Worm (Caenorhabditis elegans) whole organism, early embryonic: Measurements from ENCODE around the gene srx-6.

Experiments
- B0310.2 ChIP-seq: sonication (generic microtip); optimal IDR thresholded peaks from 2 replicates; lab custom pipeline; 2016; ENCODE audit warnings: mild to moderate bottlenecking, missing genetic modification characterization, missing compliant biosample characterization
- F13C5.2 ChIP-seq: sonication (generic microtip); optimal IDR thresholded peaks from 2 replicates; lab custom pipeline; 2017; ENCODE audit warnings: mild to moderate bottlenecking, missing genetic modification characterization, inconsistent platforms, missing compliant biosample characterization
- aly-1 ChIP-seq: sonication (generic microtip); optimal IDR thresholded peaks from 2 replicates; lab custom pipeline; 2016; ENCODE audit warnings: missing genetic modification characterization, missing compliant biosample characterization
- ama-1 ChIP-seq: fragments of 150-350 bp; optimal IDR thresholded peaks from 2 replicates; lab custom pipeline; 2014
- ceh-13 ChIP-seq: fragments of 200-800 bp; sonication (Bioruptor generic); optimal IDR thresholded peaks from 2 replicates; lab custom pipeline; 2018; ENCODE audit warnings: mild to moderate bottlenecking, missing genetic modification characterization, missing compliant biosample characterization
- ceh-36 ChIP-seq: sonication (generic microtip); optimal IDR thresholded peaks from 2 replicates; lab custom pipeline; 2016; ENCODE audit warnings: missing genetic modification characterization, inconsistent platforms, missing compliant biosample characterization
- ets-7 ChIP-seq: sonication (generic microtip); optimal IDR thresholded peaks from 2 replicates; lab custom pipeline; 2016; ENCODE audit warnings: missing genotype, missing genetic modification characterization, missing compliant biosample characterization
- flt-1 ChIP-seq: fragments of 200-800 bp; sonication (Bioruptor generic); IDR thresholded peaks from 2 replicates; pipeline ENCODE4 v1.3.6; 2022; ENCODE audit warnings: missing genetic modification characterization, missing compliant biosample characterization
- hmbx-1 ChIP-seq: sonication (generic microtip); optimal IDR thresholded peaks from 2 replicates; lab custom pipeline; 2016; ENCODE audit warnings: mild to moderate bottlenecking, missing genetic modification characterization, missing compliant biosample characterization
- hmg-4 ChIP-seq: fragments of 200-800 bp; sonication (Bioruptor generic); optimal IDR thresholded peaks from 2 replicates; lab custom pipeline; 2018; ENCODE audit warnings: mild to moderate bottlenecking, missing genetic modification characterization, missing compliant biosample characterization
- hnd-1 ChIP-seq: sonication (generic microtip); optimal IDR thresholded peaks from 2 replicates; lab custom pipeline; 2016; ENCODE audit warnings: missing genetic modification characterization, missing compliant biosample characterization
- pes-1 ChIP-seq: fragments of 200-800 bp; sonication (Bioruptor generic); IDR thresholded peaks from 2 replicates; pipeline ENCODE4 v1.3.6; 2022; ENCODE audit warnings: missing genetic modification reagents, missing genetic modification characterization, missing compliant biosample characterization
- scrt-1 ChIP-seq: fragments of 200-800 bp; sonication (Bioruptor generic); IDR thresholded peaks from 2 replicates; pipeline ENCODE4 v1.3.6; 2022; ENCODE audit warnings: missing genetic modification characterization, missing compliant biosample characterization
- sea-1 ChIP-seq: fragments of 200-800 bp; sonication (Bioruptor generic); conservative IDR thresholded peaks from 2 replicates; pipeline ENCODE4 v1.3.6; 2022; ENCODE audit warnings: missing genetic modification characterization, missing compliant biosample characterization
- tbx-11 ChIP-seq: fragments of 200-800 bp; sonication (Bioruptor generic); IDR thresholded peaks from 2 replicates; pipeline ENCODE4 v1.3.6; 2022; ENCODE audit warnings: missing genetic modification characterization, missing compliant biosample characterization
- tbx-37 ChIP-seq: fragments of 200-800 bp; sonication (Bioruptor generic); conservative IDR thresholded peaks from 2 replicates; pipeline ENCODE4 v1.3.6; 2022; ENCODE audit warnings: missing genetic modification reagents, missing genetic modification characterization, missing compliant biosample characterization
- tra-4 ChIP-seq: sonication (generic microtip); optimal IDR thresholded peaks from 2 replicates; lab custom pipeline; 2017; ENCODE audit warnings: missing genetic modification characterization, missing compliant biosample characterization

The srx-6 gene

DNA sequence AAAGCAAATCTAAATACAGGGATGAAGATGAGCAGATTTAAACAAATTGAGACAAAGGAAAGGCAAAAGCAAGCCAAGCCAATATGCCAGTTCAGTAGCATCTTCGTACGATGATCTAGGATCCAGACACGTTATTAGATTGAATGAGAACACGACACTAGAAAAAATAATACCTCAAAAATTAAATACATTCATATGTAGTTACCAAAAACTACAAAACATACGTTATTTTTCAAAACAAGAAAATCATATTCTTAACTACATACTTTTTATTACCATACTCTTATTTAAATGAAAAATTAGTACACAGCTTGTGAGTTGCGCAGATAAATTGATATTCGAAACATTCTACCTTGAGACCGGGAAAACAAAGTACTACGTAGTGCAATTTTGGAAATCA, at the start of gene srx-6:
TSS of gene srx-6 (minus strand) at position 101 of the 400 bp plus-strand sequence.
- TF ChIP-seq F13C5.2 (tag; lab: Kevin White, UChicago) (no peak), hmg-4 (GFP tag; lab: Kevin White, UChicago) (no peak), flt-1 (GFP tag; lab: Robert Waterston, UW) (no peak), B0310.2 (tag; lab: Kevin White, UChicago) (no peak), ceh-13 (GFP tag; lab: Kevin White, UChicago) (no peak), scrt-1 (GFP tag; lab: Robert Waterston, UW) (no peak), tbx-11 (no peak), ceh-36 (no peak), ama-1 (lab: Kevin White, UChicago) (no peak), ets-7 (no peak), aly-1 (tag; lab: Kevin White, UChicago) (no peak), hnd-1 (tag; lab: Kevin White, UChicago) (no peak), pes-1 (GFP tag; lab: Robert Waterston, UW) (no peak), sea-1 (GFP tag; lab: Robert Waterston, UW) (no peak), hmbx-1 (no peak), tra-4 (tag; lab: Kevin White, UChicago) (no peak)

DNA sequence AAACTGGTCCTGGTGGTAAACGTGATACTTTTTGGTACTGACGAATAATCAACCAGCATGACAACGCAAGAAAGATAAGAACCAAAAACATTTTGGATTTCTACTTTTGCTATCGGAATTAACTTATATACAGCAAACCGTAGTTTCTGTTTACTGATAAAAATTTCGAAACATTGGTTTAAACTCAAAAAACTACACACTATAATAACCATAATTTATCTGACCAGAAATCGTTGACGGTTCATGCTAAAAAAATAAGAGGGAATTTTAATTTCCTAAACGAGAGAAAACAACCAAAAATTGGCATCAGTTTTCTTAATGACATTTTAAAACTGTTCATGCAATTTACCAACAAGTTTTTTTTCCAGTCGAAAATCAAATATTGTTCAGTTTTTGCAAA, 48.5 kb upstream of the srx-6 start, which contains the start of gene cyp-35A1:
TSS of gene cyp-35A1 (minus strand) at position 101 of the 400 bp plus-strand sequence.
- TF ChIP-seq flt-1 (GFP tag; lab: Robert Waterston, UW) (no peak), tra-4 (tag; lab: Kevin White, UChicago) (no peak)

DNA sequence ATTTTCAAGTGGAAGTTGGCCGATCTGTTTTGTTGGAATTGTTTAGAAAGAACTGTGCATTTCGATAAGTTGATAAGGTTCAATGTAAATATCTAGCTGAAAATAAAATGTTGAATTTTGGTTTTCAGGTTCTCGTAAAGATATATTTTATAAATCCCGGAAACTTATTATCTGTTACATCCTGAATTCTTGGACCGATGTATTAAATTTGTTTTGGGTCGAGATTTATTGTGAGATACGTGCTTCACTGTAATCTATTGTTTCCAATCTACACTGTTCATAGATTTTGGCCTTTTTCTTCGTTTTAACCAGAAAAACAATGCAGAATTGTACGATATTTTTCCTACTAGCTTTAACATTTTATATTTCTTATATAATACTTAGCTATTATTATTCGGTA, 44.0 kb upstream of the srx-6 start, which contains the start of gene C03G6.6:
TSS of gene C03G6.6 (plus strand) at position 301 of the 400 bp plus-strand sequence.
- TF ChIP-seq tra-4 (tag; lab: Kevin White, UChicago), result no peak
- TF ChIP-seq tbx-37 (GFP tag; lab: Robert Waterston, UW), result no peak
- TF ChIP-seq F13C5.2 (tag; lab: Kevin White, UChicago), result no peak
- TF ChIP-seq ets-7, result no peak
- no peak for TF ChIP-seq pes-1 (GFP tag; lab: Robert Waterston, UW)
- TF ChIP-seq hmbx-1, result no peak
- no peak for TF ChIP-seq ama-1 (lab: Kevin White, UChicago)
- no peak for TF ChIP-seq B0310.2 (tag; lab: Kevin White, UChicago)
- TF ChIP-seq sea-1 (GFP tag; lab: Robert Waterston, UW), result no peak
- no peak for TF ChIP-seq ceh-13 (GFP tag; lab: Kevin White, UChicago)
- TF ChIP-seq ceh-36, result no peak
- no peak for TF ChIP-seq flt-1 (GFP tag; lab: Robert Waterston, UW)

ce11 chrV:7356684-7357083, 43.6 kb upstream of the srx-6 start, which contains the start of gene C03G6.21:
Gene C03G6.21, minus strand, starts transcription at chrV:7356784.
- TF ChIP-seq ama-1 (lab: Kevin White, UChicago) (no peak), scrt-1 (GFP tag; lab: Robert Waterston, UW) (no peak), hmbx-1 (no peak), tbx-37 (GFP tag; lab: Robert Waterston, UW) (no peak), aly-1 (tag; lab: Kevin White, UChicago) (no peak), flt-1 (GFP tag; lab: Robert Waterston, UW) (no peak)

ce11 chrV:7355464-7355863, 42.3 kb upstream of the srx-6 start, which contains the start of gene tag-293:
Gene tag-293, minus strand, starts transcription at chrV:7355564.
- TF ChIP-seq hnd-1 (tag; lab: Kevin White, UChicago), result no peak

DNA sequence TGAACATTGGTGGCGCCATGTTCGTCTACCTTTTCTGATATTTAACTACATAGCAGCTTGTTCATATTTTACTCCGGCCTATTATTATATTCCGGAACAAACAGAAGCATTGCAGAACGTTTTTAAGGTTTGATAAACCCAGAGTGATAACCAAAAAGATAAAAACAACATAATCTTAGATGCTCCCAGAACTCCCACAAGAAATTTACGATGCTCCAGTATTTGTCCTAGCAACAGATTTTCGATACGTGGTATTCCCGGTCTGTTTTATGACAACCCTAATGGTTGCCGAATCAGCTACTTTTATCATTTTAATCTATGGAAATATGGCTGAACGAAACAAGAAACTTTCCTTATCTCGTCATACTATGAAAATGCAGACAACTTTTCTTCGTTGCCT, 40.5 kb upstream of the srx-6 start:
- no peak for TF ChIP-seq tra-4 (tag; lab: Kevin White, UChicago)
- TF ChIP-seq ets-7, result no peak
- TF ChIP-seq hmg-4 (GFP tag; lab: Kevin White, UChicago), result no peak
- no peak for TF ChIP-seq scrt-1 (GFP tag; lab: Robert Waterston, UW)
- no peak for TF ChIP-seq flt-1 (GFP tag; lab: Robert Waterston, UW)
- no peak for TF ChIP-seq B0310.2 (tag; lab: Kevin White, UChicago)
- TF ChIP-seq tbx-37 (GFP tag; lab: Robert Waterston, UW), result no peak
- no peak for TF ChIP-seq F13C5.2 (tag; lab: Kevin White, UChicago)
- TF ChIP-seq hmbx-1, result no peak
- TF ChIP-seq ama-1 (lab: Kevin White, UChicago), result no peak
- TF ChIP-seq tbx-11, result no peak
- no peak for TF ChIP-seq ceh-13 (GFP tag; lab: Kevin White, UChicago)
- TF ChIP-seq ceh-36, result no peak
- no peak for TF ChIP-seq sea-1 (GFP tag; lab: Robert Waterston, UW)
- no peak for TF ChIP-seq pes-1 (GFP tag; lab: Robert Waterston, UW)
- TF ChIP-seq hnd-1 (tag; lab: Kevin White, UChicago), result no peak
- TF ChIP-seq aly-1 (tag; lab: Kevin White, UChicago), result no peak

- TF ChIP-seq ama-1 (lab: Kevin White, UChicago) (no peak), pes-1 (GFP tag; lab: Robert Waterston, UW) (no peak)
Measured at ce11 chrV:7352186-7353053, 39.3 kb upstream of the srx-6 start, which contains the start of the genes srh-231 and srh-275. Gene srh-231, minus strand, starts transcription at chrV:7352236. Gene srh-275, plus strand, starts transcription at chrV:7353003.

- TF ChIP-seq hmg-4 (GFP tag; lab: Kevin White, UChicago) (no peak), tbx-11 (no peak), B0310.2 (tag; lab: Kevin White, UChicago) (no peak), ets-7 (no peak), aly-1 (tag; lab: Kevin White, UChicago) (no peak), ama-1 (lab: Kevin White, UChicago) (no peak), sea-1 (GFP tag; lab: Robert Waterston, UW) (no peak), ceh-36 (no peak), tbx-37 (GFP tag; lab: Robert Waterston, UW) (no peak), pes-1 (GFP tag; lab: Robert Waterston, UW) (no peak), flt-1 (GFP tag; lab: Robert Waterston, UW) (no peak), F13C5.2 (tag; lab: Kevin White, UChicago) (no peak), hmbx-1 (no peak)
Measured at ce11 chrV:7349541-7349940, 36.4 kb upstream of the srx-6 start, which contains the start of gene nhr-149. Gene nhr-149, minus strand, starts transcription at chrV:7349641.
